Worm (Caenorhabditis elegans): Measurements from ENCODE around the gene F09E5.16.

The F09E5.16 gene

ce11 chrII:5377467-5378238 is 12.1 kb upstream of the F09E5.16 start, which contains the start of gene prdx-2 (continued):
- no peak for TF ChIP-seq ztf-6 (GFP tag; IDR thresholded peaks at IDR 0.05)
- TF ChIP-seq die-1 (tag; optimal IDR thresholded peaks at IDR 0.05) = no peak
- TF ChIP-seq Y53G8AR.9 (GFP tag; conservative IDR thresholded peaks at IDR 0.05) = no peak
- peak; percentile 16 for TF ChIP-seq F49E8.2 (tag; optimal IDR thresholded peaks at IDR 0.05; ENCODE audit: insufficient read depth)
- TF ChIP-seq F39B2.1 (GFP tag; IDR thresholded peaks at IDR 0.05) = no peak
- no peak for TF ChIP-seq ztf-26 (tag; optimal IDR thresholded peaks at IDR 0.05)
- peak; percentile 73 for TF ChIP-seq B0336.3 (GFP tag; IDR thresholded peaks at IDR 0.05)
- TF ChIP-seq pha-4 (tag; optimal IDR thresholded peaks at IDR 0.05) = no peak
- TF ChIP-seq rcor-1 (GFP tag; IDR thresholded peaks at IDR 0.05) = peak; percentile 67
- peak; percentile 77 for TF ChIP-seq dpl-1 (GFP tag; optimal IDR thresholded peaks at IDR 0.05)
- no peak for TF ChIP-seq attf-3 (GFP tag; conservative IDR thresholded peaks at IDR 0.05)
- TF ChIP-seq ama-1 (optimal IDR thresholded peaks at IDR 0.05) = no peak
- no peak for TF ChIP-seq ama-1 (GFP tag; optimal IDR thresholded peaks at IDR 0.05)
- TF ChIP-seq cebp-2 (GFP tag; IDR thresholded peaks at IDR 0.05) = no peak
- no peak for TF ChIP-seq ets-4 (GFP tag; optimal IDR thresholded peaks at IDR 0.05)
- TF ChIP-seq egl-18 (GFP tag; IDR thresholded peaks at IDR 0.05) = no peak
- TF ChIP-seq nhr-80 (tag; optimal IDR thresholded peaks at IDR 0.05) = no peak
- TF ChIP-seq ceh-58 (GFP tag; IDR thresholded peaks at IDR 0.05) = no peak
- no peak for TF ChIP-seq lsy-27 (tag; optimal IDR thresholded peaks at IDR 0.05; ENCODE audit: borderline replicate concordance, insufficient read depth)
- TF ChIP-seq T07F8.4 (tag; optimal IDR thresholded peaks at IDR 0.05) = no peak
- TF ChIP-seq atf-7 (tag; optimal IDR thresholded peaks at IDR 0.05) = no peak
- no peak for TF ChIP-seq hrde-1 (tag; optimal IDR thresholded peaks at IDR 0.05; ENCODE audit: borderline replicate concordance)
- TF ChIP-seq C06A6.2 (GFP tag; conservative IDR thresholded peaks at IDR 0.05) = no peak
- TF ChIP-seq ceh-40 (GFP tag; IDR thresholded peaks at IDR 0.05) = no peak
- TF ChIP-seq Y53F4B.3 (GFP tag; IDR thresholded peaks at IDR 0.05) = no peak
- TF ChIP-seq madf-6 (GFP tag; IDR thresholded peaks at IDR 0.05) = peak; percentile 96
- TF ChIP-seq ztf-28 (GFP tag; IDR thresholded peaks at IDR 0.05) = 0 out of 2 replicates have a peak, but pooled peaks have one; percentile 4
- peak; percentile 94 for TF ChIP-seq ceh-91 (GFP tag; IDR thresholded peaks at IDR 0.05)
- TF ChIP-seq ztf-18 (tag; optimal IDR thresholded peaks at IDR 0.05) = peak; percentile 22
- peak; percentile 89 for TF ChIP-seq D2030.7 (GFP tag; IDR thresholded peaks at IDR 0.05)
- TF ChIP-seq bed-1 (GFP tag; IDR thresholded peaks at IDR 0.05) = no peak
- TF ChIP-seq hlh-12 (tag; optimal IDR thresholded peaks at IDR 0.05) = no peak
- TF ChIP-seq sea-2 (GFP tag; IDR thresholded peaks at IDR 0.05) = no peak
- TF ChIP-seq lir-1 (GFP tag; conservative IDR thresholded peaks at IDR 0.05) = no peak; the same call in 1 of the 2 replicates
- TF ChIP-seq nfya-2 (GFP tag; IDR thresholded peaks at IDR 0.05) = no peak
- no peak for TF ChIP-seq sptf-2 (GFP tag; optimal IDR thresholded peaks at IDR 0.05)
- TF ChIP-seq mes-4 (tag; optimal IDR thresholded peaks at IDR 0.05) = no peak
- TF ChIP-seq T26A5.8 (tag; optimal IDR thresholded peaks at IDR 0.05) = no peak
- TF ChIP-seq attf-5 (GFP tag; optimal IDR thresholded peaks at IDR 0.05) = no peak
- no peak for TF ChIP-seq chd-7 (tag; optimal IDR thresholded peaks at IDR 0.05)
- no peak for TF ChIP-seq dpff-1 (tag; optimal IDR thresholded peaks at IDR 0.05)
- TF ChIP-seq B0035.1 (tag; optimal IDR thresholded peaks at IDR 0.05) = no peak
- TF ChIP-seq C17E4.6 (GFP tag; IDR thresholded peaks at IDR 0.05) = peak; percentile 75
- TF ChIP-seq snpc-1.3 (tag; optimal IDR thresholded peaks at IDR 0.05; ENCODE audit: insufficient read depth) = no peak
- TF ChIP-seq rec-8 (tag; optimal IDR thresholded peaks at IDR 0.05) = no peak
- peak; percentile 87 for TF ChIP-seq efl-1 (GFP tag; optimal IDR thresholded peaks at IDR 0.05)
- TF ChIP-seq nfyb-1 (GFP tag; IDR thresholded peaks at IDR 0.05) = 0 out of 2 replicates have a peak, but pooled peaks have one; percentile 51
- TF ChIP-seq tbp1 (GFP tag; optimal IDR thresholded peaks at IDR 0.05) = peak; percentile 59
